Worm (Caenorhabditis elegans) whole organism, L1 larva: ENCODE results near the gene clp-7.

Experiments
- C04F5.9 ChIP-seq: sonication (generic microtip); optimal IDR thresholded peaks from 2 replicates; lab custom pipeline; 2016; ENCODE audit warnings: missing genetic modification characterization, missing compliant biosample characterization
- C16A3.4 ChIP-seq: fragments of 150-350 bp; optimal IDR thresholded peaks from 2 replicates; lab custom pipeline; 2014; ENCODE audit warnings: missing biosample characterization, missing genetic modification characterization
- C34B4.2 ChIP-seq: sonication (generic microtip); optimal IDR thresholded peaks from 2 replicates; lab custom pipeline; 2017; ENCODE audit warnings: mild to moderate bottlenecking, missing genetic modification characterization, missing compliant biosample characterization
- Y116A8C.19 ChIP-seq: sonication (generic microtip); optimal IDR thresholded peaks from 2 replicates; lab custom pipeline; 2016; ENCODE audit warnings: missing compliant biosample characterization, missing genetic modification characterization, borderline replicate concordance
- aha-1 ChIP-seq: fragments of 150-350 bp; optimal IDR thresholded peaks from 2 replicates; lab custom pipeline; 2014; ENCODE audit warnings: missing biosample characterization, missing genetic modification characterization
- alr-1 ChIP-seq: fragments of 200-800 bp; sonication (Bioruptor generic); optimal IDR thresholded peaks from 2 replicates; lab custom pipeline; 2018; ENCODE audit warnings: borderline replicate concordance, mild to moderate bottlenecking, missing genetic modification characterization, missing compliant biosample characterization
- ama-1 ChIP-seq: fragments of 150-350 bp; optimal IDR thresholded peaks from 2 replicates; lab custom pipeline; 2014
- ceh-63 ChIP-seq: fragments of 200-800 bp; sonication (Bioruptor generic); optimal IDR thresholded peaks from 2 replicates; lab custom pipeline; 2018; ENCODE audit warnings: mild to moderate bottlenecking, missing genetic modification characterization, missing compliant biosample characterization
- ceh-88 ChIP-seq: fragments of 200-800 bp; sonication (Bioruptor generic); IDR thresholded peaks from 2 replicates; pipeline ENCODE4 v1.3.6; 2022; ENCODE audit warnings: missing genetic modification characterization, missing compliant biosample characterization
- ceh-90 ChIP-seq: sonication (generic microtip); optimal IDR thresholded peaks from 2 replicates; lab custom pipeline; 2016; ENCODE audit warnings: missing genetic modification characterization, missing compliant biosample characterization
- ces-1 ChIP-seq: fragments of 150-350 bp; optimal IDR thresholded peaks from 2 replicates; lab custom pipeline; 2014; ENCODE audit warnings: missing biosample characterization, missing genetic modification reagents, missing genetic modification characterization
- efl-1 ChIP-seq, 4 experiments: fragments of 150-350 bp; optimal IDR thresholded peaks in 3 of 4; peaks in 1 of 4; 1 replicate in 1 of 4; 2 replicates in 3 of 4; lab custom pipeline; 2014; ENCODE audit warnings: missing biosample characterization in 2 of 4, missing genetic modification characterization in 2 of 4, missing genetic modification reagents in 2 of 4
- efl-3 ChIP-seq: fragments of 200-800 bp; sonication (Bioruptor generic); optimal IDR thresholded peaks from 2 replicates; lab custom pipeline; 2018; ENCODE audit warnings: mild to moderate bottlenecking, missing genetic modification characterization, missing compliant biosample characterization
- elt-2 ChIP-seq: sonication (generic microtip); optimal IDR thresholded peaks from 2 replicates; lab custom pipeline; 2016; ENCODE audit warnings: missing genetic modification characterization, mild to moderate bottlenecking, inconsistent platforms, missing compliant biosample characterization, missing genetic modification reagents
- elt-3 ChIP-seq, 6 experiments: fragments of 150-350 bp in 1 of 6; sonication (generic microtip); optimal IDR thresholded peaks; 2 replicates each; lab custom pipeline; 2017 to 2018; ENCODE audit warnings: missing biosample characterization in 6 of 6, missing genetic modification characterization in 6 of 6, inconsistent platforms in 1 of 6
- fkh-8 ChIP-seq: sonication (generic microtip); optimal IDR thresholded peaks from 2 replicates; lab custom pipeline; 2016; ENCODE audit warnings: mild to moderate bottlenecking, missing genetic modification characterization, missing compliant biosample characterization
- fos-1 ChIP-seq: fragments of 150-350 bp; optimal IDR thresholded peaks from 2 replicates; lab custom pipeline; 2014; ENCODE audit warnings: missing biosample characterization, missing genetic modification characterization
- grh-1 ChIP-seq: fragments of 200-800 bp; sonication (Bioruptor generic); IDR thresholded peaks from 2 replicates; pipeline ENCODE4 v1.3.6; 2022; ENCODE audit warnings: missing genetic modification reagents, missing genetic modification characterization, missing compliant biosample characterization
- hlh-17 ChIP-seq: fragments of 200-800 bp; sonication (Bioruptor generic); optimal IDR thresholded peaks from 2 replicates; lab custom pipeline; 2018; ENCODE audit warnings: missing genetic modification characterization, mild to moderate bottlenecking, missing compliant biosample characterization, moderate library complexity, borderline replicate concordance
- irx-1 ChIP-seq: sonication (generic microtip); optimal IDR thresholded peaks from 2 replicates; lab custom pipeline; 2016; ENCODE audit warnings: missing genetic modification characterization, missing compliant biosample characterization
- isw-1 ChIP-seq: fragments of 200-800 bp; sonication (Bioruptor generic); IDR thresholded peaks from 2 replicates; pipeline ENCODE4 v1.3.6; 2022; ENCODE audit warnings: missing genetic modification characterization, missing compliant biosample characterization
- lin-13 ChIP-seq: fragments of 150-350 bp; optimal IDR thresholded peaks from 2 replicates; lab custom pipeline; 2014; ENCODE audit warnings: missing biosample characterization, missing genetic modification reagents, missing genetic modification characterization
- lin-14 ChIP-seq: fragments of 200-800 bp; sonication (Bioruptor generic); optimal IDR thresholded peaks from 2 replicates; lab custom pipeline; 2018; ENCODE audit warnings: mild to moderate bottlenecking, missing genetic modification characterization, moderate library complexity, missing compliant biosample characterization
- lin-39 ChIP-seq: fragments of 150-350 bp; optimal IDR thresholded peaks from 2 replicates; lab custom pipeline; 2014; ENCODE audit warnings: missing biosample characterization, missing genetic modification reagents, missing genetic modification characterization
- lir-3 ChIP-seq: sonication (generic microtip); optimal IDR thresholded peaks from 2 replicates; lab custom pipeline; 2016; ENCODE audit warnings: mild to moderate bottlenecking, missing genetic modification characterization, moderate library complexity, missing compliant biosample characterization; ENCODE audit not compliant: poor library complexity
- mab-9 ChIP-seq: fragments of 200-800 bp; sonication (Bioruptor generic); IDR thresholded peaks from 2 replicates; pipeline ENCODE4 v1.3.6; 2022; ENCODE audit warnings: missing genetic modification reagents, missing genetic modification characterization, missing compliant biosample characterization
- mep-1 ChIP-seq: fragments of 150-350 bp; optimal IDR thresholded peaks from 2 replicates; lab custom pipeline; 2014; ENCODE audit warnings: missing biosample characterization, missing genetic modification characterization
- nhr-20 ChIP-seq: sonication (generic microtip); optimal IDR thresholded peaks from 2 replicates; lab custom pipeline; 2016; ENCODE audit warnings: mild to moderate bottlenecking, missing genetic modification characterization, missing compliant biosample characterization
- nhr-237 ChIP-seq: fragments of 150-350 bp; optimal IDR thresholded peaks from 2 replicates; lab custom pipeline; 2014; ENCODE audit warnings: missing biosample characterization, missing genetic modification characterization
- nhr-28 ChIP-seq: fragments of 150-350 bp; optimal IDR thresholded peaks from 2 replicates; lab custom pipeline; 2014; ENCODE audit warnings: missing biosample characterization, missing genetic modification characterization
- nhr-47 ChIP-seq: sonication (generic microtip); optimal IDR thresholded peaks from 2 replicates; lab custom pipeline; 2016; ENCODE audit warnings: mild to moderate bottlenecking, missing genetic modification characterization, moderate library complexity, missing compliant biosample characterization
- nhr-71 ChIP-seq: sonication (generic microtip); optimal IDR thresholded peaks from 2 replicates; lab custom pipeline; 2016; ENCODE audit warnings: mild to moderate bottlenecking, missing genetic modification characterization, moderate library complexity, missing compliant biosample characterization
- nhr-76 ChIP-seq: sonication (generic microtip); optimal IDR thresholded peaks from 2 replicates; lab custom pipeline; 2017; ENCODE audit warnings: missing biosample characterization, missing genetic modification characterization
- nhr-77 ChIP-seq: fragments of 150-350 bp; optimal IDR thresholded peaks from 2 replicates; lab custom pipeline; 2014; ENCODE audit warnings: missing biosample characterization, missing genetic modification characterization
- nhr-84 ChIP-seq: sonication (generic microtip); optimal IDR thresholded peaks from 2 replicates; lab custom pipeline; 2017; ENCODE audit warnings: missing biosample characterization, missing genetic modification characterization
- nhr-90 ChIP-seq: sonication (generic microtip); optimal IDR thresholded peaks from 2 replicates; lab custom pipeline; 2016; ENCODE audit warnings: mild to moderate bottlenecking, missing genetic modification characterization, missing compliant biosample characterization; ENCODE audit not compliant: poor library complexity
- rnt-1 ChIP-seq: sonication (generic microtip); optimal IDR thresholded peaks from 2 replicates; lab custom pipeline; 2016; ENCODE audit warnings: mild to moderate bottlenecking, missing genetic modification characterization, moderate library complexity, missing compliant biosample characterization
- snpc-4 ChIP-seq: fragments of 150-350 bp; optimal IDR thresholded peaks from 2 replicates; lab custom pipeline; 2014; ENCODE audit warnings: missing biosample characterization, missing genetic modification characterization
- snu-23 ChIP-seq: sonication (generic microtip); optimal IDR thresholded peaks from 2 replicates; lab custom pipeline; 2016; ENCODE audit warnings: missing genetic modification characterization, missing compliant biosample characterization
- sox-4 ChIP-seq: sonication (generic microtip); optimal IDR thresholded peaks from 2 replicates; lab custom pipeline; 2016; ENCODE audit warnings: missing genetic modification characterization, missing compliant biosample characterization
- sptf-1 ChIP-seq: fragments of 150-350 bp; optimal IDR thresholded peaks from 2 replicates; lab custom pipeline; 2014; ENCODE audit warnings: missing biosample characterization, missing genetic modification characterization
- tlp-1 ChIP-seq: fragments of 150-350 bp; optimal IDR thresholded peaks from 2 replicates; lab custom pipeline; 2014; ENCODE audit warnings: missing biosample characterization, missing genetic modification characterization
- unc-30 ChIP-seq: sonication (generic microtip); optimal IDR thresholded peaks from 2 replicates; lab custom pipeline; 2017; ENCODE audit warnings: missing biosample characterization, missing genetic modification characterization
- unc-86 ChIP-seq: sonication (generic microtip); optimal IDR thresholded peaks from 2 replicates; lab custom pipeline; 2016; ENCODE audit warnings: missing genetic modification characterization, missing compliant biosample characterization
- vab-15 ChIP-seq: sonication (generic microtip); optimal IDR thresholded peaks from 2 replicates; lab custom pipeline; 2017; ENCODE audit warnings: missing genotype, mild to moderate bottlenecking, missing genetic modification characterization, missing compliant biosample characterization
- xbp-1 ChIP-seq: sonication (generic microtip); optimal IDR thresholded peaks from 2 replicates; lab custom pipeline; 2016; ENCODE audit warnings: missing genetic modification characterization, missing compliant biosample characterization
- zag-1 ChIP-seq: fragments of 150-350 bp; optimal IDR thresholded peaks from 2 replicates; lab custom pipeline; 2014; ENCODE audit warnings: missing biosample characterization, missing genetic modification characterization
- ztf-4 ChIP-seq: fragments of 150-350 bp; optimal IDR thresholded peaks from 2 replicates; lab custom pipeline; 2014; ENCODE audit warnings: missing biosample characterization, missing genetic modification characterization

clp-7 gene

DNA sequence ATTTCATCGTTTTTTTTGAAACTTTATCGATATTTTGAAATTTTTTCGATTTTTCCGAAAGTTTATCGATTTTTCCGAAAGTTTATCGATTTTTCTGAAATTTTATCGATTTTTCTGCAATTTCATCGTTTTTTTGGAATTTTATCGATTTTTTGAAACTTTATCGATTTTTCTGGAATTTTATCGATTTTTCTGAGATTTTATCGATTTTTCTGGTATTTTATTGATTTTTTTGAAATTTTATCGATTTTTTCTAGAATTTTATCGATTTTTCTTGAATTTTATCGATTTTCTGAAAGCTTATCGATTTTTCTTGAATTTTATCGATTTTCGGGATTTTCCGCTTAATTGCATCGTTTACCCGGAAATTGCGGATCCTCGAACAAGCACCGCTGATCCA lies 2.3 kb downstream of the clp-7 start:
- TF ChIP-seq unc-30: no peak
- TF ChIP-seq elt-3 (tag; optimal IDR thresholded peaks at IDR 0.05; lab: Kevin White, UChicago): no peak
- no peak for TF ChIP-seq efl-1 (optimal IDR thresholded peaks at IDR 0.05; lab: Kevin White, UChicago)
- TF ChIP-seq efl-1 (GFP tag; optimal IDR thresholded peaks at IDR 0.05 in 1 of 2; lab: Kevin White, UChicago): peak in 1 of 2 experiments; percentile 39

DNA sequence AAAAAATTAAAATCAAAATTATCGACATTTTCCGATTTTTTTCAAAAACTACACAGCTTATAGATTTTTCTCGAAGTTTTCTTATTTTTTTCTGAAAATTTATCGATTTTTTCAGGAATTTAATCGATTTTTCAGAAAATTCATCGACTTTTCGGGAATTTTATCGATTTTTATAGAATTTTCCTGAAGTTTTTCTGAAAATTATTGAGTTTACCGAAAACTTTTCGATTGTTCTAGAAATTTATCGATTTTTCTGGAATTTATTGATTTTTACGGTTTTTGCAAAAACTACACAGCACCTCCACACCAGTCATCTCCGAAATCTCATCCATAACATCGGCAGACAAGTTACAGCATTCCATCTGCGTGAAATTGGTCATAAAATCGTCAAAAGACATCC lies 8.1 kb downstream of the clp-7 start:
- TF ChIP-seq unc-86 (no peak), grh-1 (no peak), C16A3.4 (tag; lab: Kevin White, UChicago) (no peak), snu-23 (GFP tag; lab: Kevin White, UChicago) (no peak), ama-1 (no peak), sptf-1 (no peak), nhr-90 (tag; lab: Kevin White, UChicago) (no peak), tlp-1 (no peak), zag-1 (no peak), aha-1 (no peak), irx-1 (tag; lab: Kevin White, UChicago) (no peak), ceh-88 (GFP tag; lab: Robert Waterston, UW) (no peak), hlh-17 (no peak), rnt-1 (tag; lab: Kevin White, UChicago) (no peak), isw-1 (GFP tag; lab: Robert Waterston, UW) (no peak), nhr-237 (tag; lab: Kevin White, UChicago) (no peak), sox-4 (tag; lab: Kevin White, UChicago) (no peak), nhr-47 (tag; lab: Kevin White, UChicago) (no peak), nhr-20 (no peak)
- TF ChIP-seq, all 84 proteins: peak for 0

DNA sequence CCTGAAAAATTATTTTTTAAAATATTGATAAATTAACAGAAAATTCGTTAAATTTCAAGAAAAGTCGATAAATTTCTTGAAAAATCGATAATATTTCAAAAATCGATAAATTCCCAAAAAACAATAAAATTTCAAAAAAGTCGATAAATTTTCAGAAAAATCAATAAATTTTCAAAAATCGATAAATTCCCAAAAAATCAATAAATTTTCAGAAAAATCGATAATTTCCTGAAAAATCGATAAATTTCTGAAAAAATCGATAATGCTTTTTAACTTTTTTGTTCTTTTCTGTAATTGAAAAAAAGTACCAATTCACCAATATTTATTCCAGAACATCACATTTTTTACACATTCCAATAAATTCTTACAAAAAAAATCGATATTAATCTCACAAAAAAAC lies 10.6 kb downstream of the clp-7 start:
- TF ChIP-seq grh-1: no peak
- TF ChIP-seq lin-39: no peak
- TF ChIP-seq fos-1 (tag; lab: Kevin White, UChicago): no peak
- no peak for TF ChIP-seq lir-3 (tag; lab: Kevin White, UChicago)
- no peak for TF ChIP-seq vab-15 (tag; lab: Kevin White, UChicago)
- no peak for TF ChIP-seq ceh-90 (tag; lab: Kevin White, UChicago)
- TF ChIP-seq nhr-20: no peak
- TF ChIP-seq rnt-1 (tag; lab: Kevin White, UChicago): no peak
- no peak for TF ChIP-seq C34B4.2
- TF ChIP-seq fkh-8 (tag; lab: Kevin White, UChicago): no peak
- TF ChIP-seq xbp-1 (tag; lab: Kevin White, UChicago): no peak
- TF ChIP-seq Y116A8C.19 (tag; lab: Kevin White, UChicago): no peak
- no peak for TF ChIP-seq nhr-76
- TF ChIP-seq C04F5.9 (tag; lab: Kevin White, UChicago): no peak
- TF ChIP-seq ces-1 (GFP tag; lab: Kevin White, UChicago): no peak
- TF ChIP-seq ztf-4: no peak
- no peak for TF ChIP-seq ceh-88 (GFP tag; lab: Robert Waterston, UW)
- no peak for TF ChIP-seq efl-3 (GFP tag; lab: Kevin White, UChicago)
- TF ChIP-seq nhr-84: no peak
- TF ChIP-seq mab-9 (GFP tag; lab: Robert Waterston, UW): no peak
- TF ChIP-seq, all 84 proteins: peak for 0

DNA sequence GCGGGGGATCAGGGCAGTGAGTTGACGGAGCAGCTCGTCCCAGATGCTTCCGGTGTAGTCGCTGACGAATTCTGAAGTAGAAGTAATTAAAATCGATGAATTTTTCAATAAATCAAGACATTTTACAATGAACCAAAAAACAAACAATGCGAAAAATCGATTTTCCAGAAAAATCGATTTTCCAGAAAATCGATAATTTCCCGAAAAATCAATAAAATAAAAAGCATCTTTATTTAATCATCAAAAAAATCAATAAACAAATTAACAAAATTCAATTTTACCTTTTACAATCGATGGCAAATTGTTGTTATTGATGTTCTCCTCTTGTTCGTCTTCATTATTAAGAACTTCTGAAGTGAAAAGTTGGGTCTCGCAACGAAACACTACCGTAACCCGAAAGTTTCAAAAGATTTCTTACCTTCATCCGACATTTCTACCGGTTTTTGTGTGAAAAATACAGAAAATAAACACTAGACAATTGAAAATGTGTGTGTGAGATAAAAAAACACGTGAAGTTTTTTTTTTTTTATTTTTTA lies 11.1 kb downstream of the clp-7 start, which contains the start of gene clp-6:
Gene clp-6 (minus strand): TSS at position 486 of the 536 bp plus-strand sequence.
- TF ChIP-seq fos-1 (tag; lab: Kevin White, UChicago): no peak
- no peak for TF ChIP-seq mep-1 (tag; lab: Kevin White, UChicago)
- TF ChIP-seq ceh-88 (GFP tag; lab: Robert Waterston, UW): no peak
- TF ChIP-seq lin-13: no peak
- TF ChIP-seq elt-2 (tag; lab: Kevin White, UChicago): no peak
- no peak for TF ChIP-seq alr-1
- TF ChIP-seq nhr-77: no peak
- TF ChIP-seq nhr-28: no peak
- no peak for TF ChIP-seq ceh-63 (GFP tag; lab: Kevin White, UChicago)
- TF ChIP-seq lin-14 (GFP tag; lab: Kevin White, UChicago): no peak
- TF ChIP-seq snpc-4 (tag; lab: Kevin White, UChicago): no peak
- TF ChIP-seq snu-23 (GFP tag; lab: Kevin White, UChicago): no peak
- no peak for TF ChIP-seq nhr-71 (tag; lab: Kevin White, UChicago)
